Fruit fly (Drosophila melanogaster) whole organism, prepupa: ENCODE measurements around the gene CG13784.

Experiments used
- CG10631 ChIP-seq: fragments of 200-800 bp; sonication (Bioruptor generic); optimal IDR thresholded peaks from 2 replicates; lab custom pipeline; 2016; ENCODE audit warnings: missing biosample characterization, missing genetic modification characterization
- CG11294 ChIP-seq: fragments of 200-800 bp; sonication (Bioruptor generic); IDR thresholded peaks from 2 replicates; pipeline ENCODE4 v1.3.6; 2022; ENCODE audit warnings: missing biosample characterization, missing genetic modification characterization
- CG11762 ChIP-seq: fragments of 200-800 bp; sonication (Bioruptor generic); optimal IDR thresholded peaks from 3 replicates; lab custom pipeline; 2016; ENCODE audit warnings: missing biosample characterization, missing genetic modification characterization; ENCODE audit not compliant: insufficient read depth
- CG11902 ChIP-seq: fragments of 200-800 bp; sonication (Bioruptor generic); optimal IDR thresholded peaks from 3 replicates; lab custom pipeline; 2016; ENCODE audit warnings: missing biosample characterization, missing genetic modification characterization
- CG15336 ChIP-seq: fragments of 200-800 bp; sonication (Bioruptor generic); IDR thresholded peaks from 2 replicates; pipeline ENCODE4 v1.3.6; 2022; ENCODE audit warnings: missing biosample characterization, missing genetic modification characterization
- CG1621 ChIP-seq: fragments of 200-800 bp; sonication (Bioruptor generic); optimal IDR thresholded peaks from 3 replicates; lab custom pipeline; 2018; ENCODE audit warnings: missing biosample characterization, mild to moderate bottlenecking, missing genetic modification characterization
- CG16779 ChIP-seq: fragments of 200-800 bp; sonication (Bioruptor generic); optimal IDR thresholded peaks from 3 replicates; lab custom pipeline; 2017; ENCODE audit warnings: missing biosample characterization, mild to moderate bottlenecking, missing genetic modification characterization
- CG3032 ChIP-seq: fragments of 200-800 bp; optimal IDR thresholded peaks from 2 replicates; lab custom pipeline; 2019; ENCODE audit warnings: missing biosample characterization, mild to moderate bottlenecking, missing genetic modification characterization, moderate library complexity
- CG31627 ChIP-seq: fragments of 200-800 bp; sonication (Bioruptor generic); optimal IDR thresholded peaks from 3 replicates; lab custom pipeline; 2016; ENCODE audit warnings: missing biosample characterization, missing genetic modification characterization
- CG32006 ChIP-seq: fragments of 200-800 bp; sonication (Bioruptor generic); optimal IDR thresholded peaks from 3 replicates; lab custom pipeline; 2017; ENCODE audit warnings: missing biosample characterization, mild to moderate bottlenecking, missing genetic modification characterization
- CG34406 ChIP-seq: fragments of 200-800 bp; sonication (Bioruptor generic); optimal IDR thresholded peaks from 3 replicates; lab custom pipeline; 2016; ENCODE audit warnings: missing biosample characterization, missing genetic modification characterization
- CG3919 ChIP-seq: fragments of 200-800 bp; sonication (Bioruptor generic); optimal IDR thresholded peaks from 3 replicates; lab custom pipeline; 2016; ENCODE audit warnings: missing biosample characterization, missing genetic modification characterization
- CG4318 ChIP-seq: fragments of 200-800 bp; sonication (Bioruptor generic); optimal IDR thresholded peaks from 3 replicates; lab custom pipeline; 2017; ENCODE audit warnings: missing biosample characterization, mild to moderate bottlenecking, missing genetic modification characterization
- CG6163 ChIP-seq: fragments of 200-800 bp; sonication (Bioruptor generic); IDR thresholded peaks from 3 replicates; pipeline ENCODE4 v1.3.6; 2022; ENCODE audit warnings: missing biosample characterization, missing genetic modification characterization
- CG6792 ChIP-seq: fragments of 200-800 bp; sonication (Bioruptor generic); optimal IDR thresholded peaks from 3 replicates; lab custom pipeline; 2016; ENCODE audit warnings: missing biosample characterization, missing genetic modification characterization
- CG6854 ChIP-seq: fragments of 200-800 bp; sonication (Bioruptor generic); optimal IDR thresholded peaks from 2 replicates; lab custom pipeline; 2017; ENCODE audit warnings: missing biosample characterization, mild to moderate bottlenecking, missing genetic modification characterization
- CG7368 ChIP-seq: fragments of 200-800 bp; sonication (Bioruptor generic); optimal IDR thresholded peaks from 3 replicates; lab custom pipeline; 2016; ENCODE audit warnings: missing biosample characterization, missing genetic modification characterization
- CG8119 ChIP-seq: fragments of 200-800 bp; sonication (Bioruptor generic); IDR thresholded peaks from 3 replicates; pipeline ENCODE4 v1.3.6; 2022; ENCODE audit warnings: missing biosample characterization, missing genetic modification characterization
- CG8319 ChIP-seq: fragments of 200-800 bp; sonication (Bioruptor generic); optimal IDR thresholded peaks from 3 replicates; lab custom pipeline; 2016; ENCODE audit warnings: missing biosample characterization, missing genetic modification characterization
- CG8632 ChIP-seq: fragments of 200-800 bp; sonication (Bioruptor generic); optimal IDR thresholded peaks from 3 replicates; lab custom pipeline; 2016; ENCODE audit warnings: missing biosample characterization, missing genetic modification characterization
- CG9139 ChIP-seq: fragments of 200-800 bp; sonication (Bioruptor generic); optimal IDR thresholded peaks from 3 replicates; lab custom pipeline; 2017; ENCODE audit warnings: missing biosample characterization, mild to moderate bottlenecking, missing genetic modification characterization
- Eip75B ChIP-seq: fragments of 200-800 bp; sonication (Bioruptor generic); optimal IDR thresholded peaks from 3 replicates; lab custom pipeline; 2016; ENCODE audit warnings: missing biosample characterization, missing genetic modification characterization
- Eip93F ChIP-seq: fragments of 200-800 bp; sonication (Bioruptor generic); optimal IDR thresholded peaks from 2 replicates; lab custom pipeline; 2016; ENCODE audit warnings: missing biosample characterization, mild to moderate bottlenecking, missing genetic modification characterization
- Ets21C ChIP-seq: fragments of 200-800 bp; sonication (Bioruptor generic); optimal IDR thresholded peaks from 3 replicates; lab custom pipeline; 2016; ENCODE audit warnings: missing biosample characterization, missing genetic modification characterization
- Ets96B ChIP-seq: fragments of 200-800 bp; optimal IDR thresholded peaks from 2 replicates; lab custom pipeline; 2019; ENCODE audit warnings: missing biosample characterization, mild to moderate bottlenecking, missing genetic modification characterization, moderate library complexity
- Gug ChIP-seq: fragments of 200-800 bp; sonication (Bioruptor generic); IDR thresholded peaks from 2 replicates; pipeline ENCODE4 v1.3.6; 2022; ENCODE audit warnings: missing biosample characterization, missing genetic modification characterization
- Hr38 ChIP-seq: sonication (Bioruptor generic); optimal IDR thresholded peaks from 2 replicates; lab custom pipeline; 2016; ENCODE audit warnings: missing biosample characterization, missing genetic modification characterization
- Hr4 ChIP-seq: fragments of 200-800 bp; sonication (Bioruptor generic); optimal IDR thresholded peaks from 3 replicates; lab custom pipeline; 2016; ENCODE audit warnings: missing biosample characterization, missing genetic modification characterization
- Met ChIP-seq: fragments of 200-800 bp; sonication (Bioruptor generic); optimal IDR thresholded peaks from 3 replicates; lab custom pipeline; 2016; ENCODE audit warnings: missing biosample characterization, missing genetic modification characterization
- OdsH ChIP-seq: fragments of 200-800 bp; sonication (Bioruptor generic); optimal IDR thresholded peaks from 3 replicates; lab custom pipeline; 2016; ENCODE audit warnings: missing biosample characterization, missing genetic modification characterization
- Smox ChIP-seq: fragments of 200-800 bp; sonication (Bioruptor generic); optimal IDR thresholded peaks from 3 replicates; lab custom pipeline; 2016; ENCODE audit warnings: missing biosample characterization, missing genetic modification characterization
- Sox102F ChIP-seq: fragments of 200-800 bp; sonication (Bioruptor generic); optimal IDR thresholded peaks from 2 replicates; lab custom pipeline; 2016; ENCODE audit warnings: missing biosample characterization, mild to moderate bottlenecking, missing genetic modification characterization
- Sox14 ChIP-seq: fragments of 200-800 bp; sonication (Bioruptor generic); optimal IDR thresholded peaks from 3 replicates; lab custom pipeline; 2016; ENCODE audit warnings: missing biosample characterization, missing genetic modification characterization
- Sox15 ChIP-seq: fragments of 200-800 bp; sonication (Bioruptor generic); optimal IDR thresholded peaks from 3 replicates; lab custom pipeline; 2016; ENCODE audit warnings: missing biosample characterization, missing genetic modification characterization
- achi ChIP-seq: fragments of 200-800 bp; sonication (Bioruptor generic); optimal IDR thresholded peaks from 3 replicates; lab custom pipeline; 2016; ENCODE audit warnings: missing biosample characterization, missing genetic modification characterization
- acj6 ChIP-seq: fragments of 200-800 bp; sonication (Bioruptor generic); optimal IDR thresholded peaks from 3 replicates; lab custom pipeline; 2016; ENCODE audit warnings: missing biosample characterization, missing genetic modification characterization
- cyc ChIP-seq: fragments of 200-800 bp; sonication (Bioruptor generic); optimal IDR thresholded peaks from 3 replicates; lab custom pipeline; 2016; ENCODE audit warnings: missing biosample characterization, missing genetic modification characterization
- dac ChIP-seq: fragments of 200-800 bp; sonication (Bioruptor generic); optimal IDR thresholded peaks from 2 replicates; lab custom pipeline; 2017; ENCODE audit warnings: missing biosample characterization, mild to moderate bottlenecking, missing genetic modification characterization
- dsx ChIP-seq: fragments of 200-800 bp; optimal IDR thresholded peaks from 3 replicates; lab custom pipeline; 2019; ENCODE audit warnings: missing biosample characterization, mild to moderate bottlenecking, missing genetic modification characterization, moderate library complexity; ENCODE audit not compliant: poor library complexity, severe bottlenecking
- eg ChIP-seq: fragments of 200-800 bp; sonication (Bioruptor generic); IDR thresholded peaks from 3 replicates; pipeline ENCODE4 v1.3.6; 2022; ENCODE audit warnings: missing biosample characterization, missing genetic modification characterization
- esn ChIP-seq: fragments of 200-800 bp; sonication (Bioruptor generic); optimal IDR thresholded peaks from 2 replicates; lab custom pipeline; 2016; ENCODE audit warnings: missing biosample characterization, mild to moderate bottlenecking, missing genetic modification characterization, moderate library complexity
- fd59A ChIP-seq: fragments of 200-800 bp; sonication (Bioruptor generic); optimal IDR thresholded peaks from 2 replicates; lab custom pipeline; 2017; ENCODE audit warnings: missing biosample characterization, mild to moderate bottlenecking, missing genetic modification characterization, missing genetic modification reagents
- fd85E ChIP-seq: fragments of 200-800 bp; sonication (Bioruptor generic); optimal IDR thresholded peaks from 3 replicates; lab custom pipeline; 2016; ENCODE audit warnings: missing biosample characterization, missing genetic modification characterization
- fkh ChIP-seq: fragments of 200-800 bp; sonication (Bioruptor generic); optimal IDR thresholded peaks from 3 replicates; lab custom pipeline; 2017; ENCODE audit warnings: missing biosample characterization, mild to moderate bottlenecking, missing genetic modification characterization, moderate library complexity
- lz ChIP-seq: fragments of 200-800 bp; sonication (Bioruptor generic); optimal IDR thresholded peaks from 3 replicates; lab custom pipeline; 2016; ENCODE audit warnings: missing biosample characterization, missing genetic modification characterization
- net ChIP-seq: fragments of 200-800 bp; sonication (Bioruptor generic); optimal IDR thresholded peaks from 3 replicates; lab custom pipeline; 2016; ENCODE audit warnings: missing biosample characterization, missing genetic modification characterization
- pdm3 ChIP-seq: fragments of 200-800 bp; sonication (Bioruptor generic); optimal IDR thresholded peaks from 3 replicates; lab custom pipeline; 2016; ENCODE audit warnings: missing biosample characterization, missing genetic modification characterization
- salr ChIP-seq, 2 experiments: fragments of 200-800 bp; sonication (Bioruptor generic); optimal IDR thresholded peaks; 3 replicates each; lab custom pipeline; 2016 to 2018; ENCODE audit warnings: missing biosample characterization in 2 of 2, missing genetic modification characterization in 2 of 2, mild to moderate bottlenecking in 1 of 2
- ss ChIP-seq, 2 experiments: fragments of 200-800 bp; sonication (Bioruptor generic); optimal IDR thresholded peaks; 2 replicates in 1 of 2; 3 replicates in 1 of 2; lab custom pipeline; 2017 to 2018; ENCODE audit warnings: mild to moderate bottlenecking in 2 of 2, missing biosample characterization in 2 of 2, missing genetic modification characterization in 2 of 2, moderate library complexity in 1 of 2
- svp ChIP-seq: fragments of 200-800 bp; sonication (Bioruptor generic); peaks from one replicate; lab custom pipeline; 2016; ENCODE audit warnings: missing biosample characterization, missing genetic modification characterization
- vri ChIP-seq: fragments of 200-800 bp; sonication (Bioruptor generic); optimal IDR thresholded peaks from 3 replicates; lab custom pipeline; 2016; ENCODE audit warnings: missing biosample characterization, mild to moderate bottlenecking, missing genetic modification characterization

CG13784 gene

DNA sequence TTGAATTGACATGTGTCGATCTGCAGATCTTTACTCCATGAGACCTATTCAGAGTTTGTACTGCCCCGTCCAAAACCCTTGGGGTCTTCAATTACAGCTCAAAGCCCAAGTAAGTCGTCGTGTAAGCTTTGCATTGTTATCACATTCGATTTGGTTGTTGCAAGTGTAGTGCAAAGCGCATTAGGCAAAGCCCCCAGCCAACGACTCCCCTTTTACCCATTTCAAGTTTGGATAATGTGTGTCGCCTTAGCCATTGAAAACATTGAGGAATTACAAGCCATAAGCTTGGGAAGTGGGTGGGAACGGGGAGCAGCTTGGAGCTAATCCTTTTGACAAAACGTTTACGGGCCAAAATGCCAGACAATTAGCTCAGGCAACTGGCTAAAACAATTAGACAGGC is 39.7 kb upstream of the CG13784 start:
- TF ChIP-seq Eip93F (GFP tag; lab: Kevin White, UChicago) = no peak
- no peak for TF ChIP-seq OdsH (GFP tag; lab: Kevin White, UChicago)
- no peak for TF ChIP-seq CG15336
- no peak for TF ChIP-seq achi
- no peak for TF ChIP-seq Sox15
- no peak for TF ChIP-seq dac (GFP tag; lab: Kevin White, UChicago)
- TF ChIP-seq CG9139 (GFP tag; lab: Kevin White, UChicago) = no peak
- no peak for TF ChIP-seq Met (GFP tag; lab: Kevin White, UChicago)
- TF ChIP-seq CG10631 (GFP tag; lab: Kevin White, UChicago) = no peak
- TF ChIP-seq fkh = no peak
- TF ChIP-seq acj6 = no peak
- TF ChIP-seq Sox102F (GFP tag; lab: Kevin White, UChicago) = no peak
- TF ChIP-seq CG11294 (GFP tag; lab: Robert Waterston, UW) = no peak
- TF ChIP-seq CG31627 (GFP tag; lab: Kevin White, UChicago) = no peak
- no peak for TF ChIP-seq CG8319 (GFP tag; lab: Kevin White, UChicago)
- no peak for TF ChIP-seq Hr38 (GFP tag; lab: Kevin White, UChicago)
- TF ChIP-seq Gug (GFP tag; lab: Robert Waterston, UW) = no peak
- no peak for TF ChIP-seq CG6163 (GFP tag; lab: Robert Waterston, UW)
- TF ChIP-seq, all 60 proteins: peak for 0

dm6 chr2L:7258105-7258504 is 38.3 kb upstream of the CG13784 start:
- no peak for TF ChIP-seq Ets96B (tag; lab: Kevin White, UChicago)
- TF ChIP-seq Hr38 (GFP tag; lab: Kevin White, UChicago) = no peak
- peak; percentile 60 for TF ChIP-seq lz
- peak; percentile 47 for TF ChIP-seq CG3919 (GFP tag; lab: Kevin White, UChicago)
- no peak for TF ChIP-seq salr (GFP tag; optimal IDR thresholded peaks at IDR 0.05; lab: Kevin White, UChicago)
- TF ChIP-seq CG6854 = no peak
- TF ChIP-seq cyc (GFP tag; lab: Kevin White, UChicago) = peak; percentile 65
- no peak for TF ChIP-seq CG32006 (GFP tag; lab: Kevin White, UChicago)
- TF ChIP-seq dsx (GFP tag; lab: Kevin White, UChicago) = no peak
- TF ChIP-seq CG31627 (GFP tag; lab: Kevin White, UChicago) = peak; percentile 76
- TF ChIP-seq esn = no peak
- no peak for TF ChIP-seq CG34406
- TF ChIP-seq CG8319 (GFP tag; lab: Kevin White, UChicago) = no peak
- TF ChIP-seq Smox = no peak
- TF ChIP-seq CG11902 = peak; percentile 11
- peak; percentile 15 for TF ChIP-seq CG6792 (GFP tag; lab: Kevin White, UChicago)
- TF ChIP-seq vri (GFP tag; lab: Kevin White, UChicago) = no peak
- TF ChIP-seq CG16779 = no peak
- no peak for TF ChIP-seq fkh
- no peak for TF ChIP-seq dac (GFP tag; lab: Kevin White, UChicago)
- TF ChIP-seq net = no peak
- TF ChIP-seq CG7368 (GFP tag; lab: Kevin White, UChicago) = no peak
- no peak for TF ChIP-seq CG8119
- no peak for TF ChIP-seq svp (GFP tag; lab: Kevin White, UChicago)
- TF ChIP-seq fd59A (GFP tag; lab: Kevin White, UChicago) = no peak
- peak; percentile 46 for TF ChIP-seq pdm3 (GFP tag; lab: Kevin White, UChicago)
- no peak for TF ChIP-seq eg (GFP tag; lab: Robert Waterston, UW)
- TF ChIP-seq Sox14 (GFP tag; lab: Kevin White, UChicago) = no peak
- no peak for TF ChIP-seq CG11762 (GFP tag; lab: Kevin White, UChicago)
- no peak for TF ChIP-seq Eip93F (GFP tag; lab: Kevin White, UChicago)
- no peak for TF ChIP-seq CG1621 (tag; lab: Kevin White, UChicago)
- peak; percentile 38 for TF ChIP-seq OdsH (GFP tag; lab: Kevin White, UChicago)
- TF ChIP-seq Eip75B (GFP tag; lab: Kevin White, UChicago) = no peak
- no peak for TF ChIP-seq fd85E (GFP tag; lab: Kevin White, UChicago)
- TF ChIP-seq CG11294 (GFP tag; lab: Robert Waterston, UW) = no peak
- no peak for TF ChIP-seq Hr4
- no peak for TF ChIP-seq CG8632
- TF ChIP-seq CG4318 (GFP tag; lab: Kevin White, UChicago) = no peak
- TF ChIP-seq acj6 = peak; percentile 25
- peak; percentile 23 for TF ChIP-seq Ets21C (GFP tag; lab: Kevin White, UChicago)
- no peak for TF ChIP-seq ss (GFP tag; optimal IDR thresholded peaks at IDR 0.05; lab: Kevin White, UChicago)
- TF ChIP-seq CG3032 (tag; lab: Kevin White, UChicago) = no peak
